Worm (Caenorhabditis elegans) whole organism, midembryonic: ENCODE measurements around the gene F14H8.5.

ENCODE experiments used
- T22C8.4 ChIP-seq: fragments of 200-800 bp; sonication (Bioruptor generic); IDR thresholded peaks from 2 replicates; pipeline ENCODE4 v1.3.6; 2022; ENCODE audit warnings: missing genetic modification characterization, missing compliant biosample characterization
- flt-1 ChIP-seq: fragments of 200-800 bp; sonication (Bioruptor generic); IDR thresholded peaks from 2 replicates; pipeline ENCODE4 v1.3.6; 2022; ENCODE audit warnings: missing genetic modification characterization, missing compliant biosample characterization
- med-1 ChIP-seq: sonication (generic microtip); optimal IDR thresholded peaks from 2 replicates; lab custom pipeline; 2017; ENCODE audit warnings: missing genetic modification characterization, mild to moderate bottlenecking, missing compliant biosample characterization, antibody characterized with exemption, missing genetic modification reagents; ENCODE audit not compliant: insufficient read depth
- ztf-23 ChIP-seq: fragments of 200-800 bp; sonication (Bioruptor generic); IDR thresholded peaks from 2 replicates; pipeline ENCODE4 v1.3.6; 2022; ENCODE audit warnings: missing genetic modification reagents, missing genetic modification characterization, missing compliant biosample characterization
- ztf-29 ChIP-seq: fragments of 200-800 bp; sonication (Bioruptor generic); IDR thresholded peaks from 2 replicates; pipeline ENCODE4 v1.3.6; 2022; ENCODE audit warnings: missing genetic modification reagents, missing genetic modification characterization, missing compliant biosample characterization

- no peak for TF ChIP-seq ztf-23 (GFP tag; lab: Robert Waterston, UW)
- no peak for TF ChIP-seq ztf-29 (GFP tag; lab: Robert Waterston, UW)
- no peak for TF ChIP-seq med-1 (GFP tag; lab: Kevin White, UChicago)
- TF ChIP-seq T22C8.4 (GFP tag; lab: Robert Waterston, UW): no peak
- no peak for TF ChIP-seq flt-1 (GFP tag; lab: Robert Waterston, UW)
Measured at ce11 chrV:15067165-15067564, 46.3 kb downstream of the F14H8.5 start, which contains the start of gene C25D7.10.
